Fruit fly (Drosophila melanogaster) whole organism, wandering third instar larva: ENCODE measurements around the gene CG31157.

Source experiments
- Dfd ChIP-seq: fragments of >200 bp; optimal IDR thresholded peaks from 2 replicates; lab custom pipeline; 2017; ENCODE audit warnings: missing biosample characterization, missing genetic modification characterization
- OdsH ChIP-seq: fragments of 200-800 bp; sonication (Bioruptor generic); optimal IDR thresholded peaks from 2 replicates; lab custom pipeline; 2016; ENCODE audit warnings: missing biosample characterization, mild to moderate bottlenecking, missing genetic modification characterization
- dl ChIP-seq, 2 experiments: fragments of 175-275, 200-275 bp in 1 of 2; fragments of 200-275 bp in 1 of 2; sonication (Bioruptor generic); optimal IDR thresholded peaks; lab custom pipeline; 2018; ENCODE audit warnings: mild to moderate bottlenecking in 2 of 2, missing biosample characterization in 2 of 2, missing genetic modification characterization in 2 of 2, moderate library complexity in 2 of 2; ENCODE audit not compliant: partially characterized antibody in 2 of 2, insufficient read depth in 1 of 2
- dmrt93B ChIP-seq: fragments of 200-800 bp; sonication (Bioruptor generic); optimal IDR thresholded peaks from 2 replicates; lab custom pipeline; 2018; ENCODE audit warnings: missing biosample characterization, mild to moderate bottlenecking, missing genetic modification characterization
- lola ChIP-seq: fragments of >200 bp; optimal IDR thresholded peaks from 2 replicates; lab custom pipeline; 2017; ENCODE audit warnings: missing biosample characterization, missing genetic modification characterization
- sage ChIP-seq: fragments of 200-800 bp; sonication (Bioruptor generic); optimal IDR thresholded peaks from 2 replicates; lab custom pipeline; 2016; ENCODE audit warnings: missing biosample characterization, mild to moderate bottlenecking, missing genetic modification characterization
- tai ChIP-seq: sonication (Bioruptor generic); optimal IDR thresholded peaks from 2 replicates; lab custom pipeline; 2016; ENCODE audit warnings: missing biosample characterization, missing genetic modification characterization

dm6 chr3R:13033670-13034069 is 13.9 kb upstream of the CG31157 start:
- TF ChIP-seq sage (GFP tag; lab: Kevin White, UChicago): no peak
- TF ChIP-seq dmrt93B (GFP tag; lab: Kevin White, UChicago): no peak
- TF ChIP-seq Dfd (GFP tag; lab: Kevin White, UChicago): no peak
- no peak for TF ChIP-seq OdsH (GFP tag; lab: Kevin White, UChicago)
- no peak for TF ChIP-seq tai (GFP tag; lab: Kevin White, UChicago)
- no peak for TF ChIP-seq dl (GFP tag; optimal IDR thresholded peaks at IDR 0.05; lab: Kevin White, UChicago; ENCODE audit: insufficient read depth in 1 of 2, partially characterized antibody in 2 of 2)
- TF ChIP-seq lola: no peak
